Worm (Caenorhabditis elegans): Measurements from ENCODE around the gene F58E6.13.

F58E6.13 gene

ce11 chrV:9789657-9790261 lies 44.7 kb downstream of the F58E6.13 start, which contains the start of gene ztf-7 (continued):
- TF ChIP-seq hmg-20 (GFP tag; IDR thresholded peaks at IDR 0.05) (peak; percentile 63), rcor-1 (GFP tag; IDR thresholded peaks at IDR 0.05) (peak; percentile 92), F49E8.2 (tag; optimal IDR thresholded peaks at IDR 0.05; ENCODE audit: insufficient read depth) (peak; percentile 3), Y56A3A.18 (GFP tag; IDR thresholded peaks at IDR 0.05) (peak; percentile 94), dox-1 (GFP tag; IDR thresholded peaks at IDR 0.05) (peak; percentile 98), nhr-120 (GFP tag; IDR thresholded peaks at IDR 0.05) (no peak), F33H1.4 (GFP tag; IDR thresholded peaks at IDR 0.05) (peak; percentile 62), mcd-1 (GFP tag; IDR thresholded peaks at IDR 0.05) (peak; percentile 92), mes-4 (tag; optimal IDR thresholded peaks at IDR 0.05) (no peak), fkh-3 (tag; optimal IDR thresholded peaks at IDR 0.05) (no peak), rec-8 (tag; optimal IDR thresholded peaks at IDR 0.05) (no peak), madf-3 (GFP tag; IDR thresholded peaks at IDR 0.05) (peak; percentile 88), sea-2 (GFP tag; IDR thresholded peaks at IDR 0.05) (peak; percentile 70; the same call in 1 of the 2 replicates), Y95B8A.8 (GFP tag; IDR thresholded peaks at IDR 0.05) (peak; percentile 90), tbp1 (GFP tag; optimal IDR thresholded peaks at IDR 0.05) (peak; percentile 73), athp-1 (tag; optimal IDR thresholded peaks at IDR 0.05) (peak; percentile 61), B0261.1 (tag; optimal IDR thresholded peaks at IDR 0.05) (peak; percentile 12), mxl-1 (tag; optimal IDR thresholded peaks at IDR 0.05) (no peak), unc-62 (GFP tag; optimal IDR thresholded peaks at IDR 0.05) (no peak), nfyb-1 (GFP tag; IDR thresholded peaks at IDR 0.05) (peak; percentile 96), D2030.7 (GFP tag; IDR thresholded peaks at IDR 0.05) (peak; percentile 26; the same call in 1 of the 2 replicates), ekl-4 (GFP tag; IDR thresholded peaks at IDR 0.05) (peak; percentile 96), F22D6.2 (tag; optimal IDR thresholded peaks at IDR 0.05) (peak; percentile 87), dpl-1 (GFP tag; optimal IDR thresholded peaks at IDR 0.05) (peak; percentile 49), ztf-18 (tag; optimal IDR thresholded peaks at IDR 0.05) (peak; percentile 98), chd-7 (tag; optimal IDR thresholded peaks at IDR 0.05) (peak; percentile 90), tlf-1 (GFP tag; optimal IDR thresholded peaks at IDR 0.05) (peak; percentile 97), pbrm-1 (GFP tag; IDR thresholded peaks at IDR 0.05) (peak; percentile 97), let-526 (GFP tag; IDR thresholded peaks at IDR 0.05) (peak; percentile 93), ceh-79 (tag; optimal IDR thresholded peaks at IDR 0.05) (peak; percentile 32), atf-7 (tag; optimal IDR thresholded peaks at IDR 0.05) (peak; percentile 96), ceh-91 (GFP tag; IDR thresholded peaks at IDR 0.05) (peak; percentile 37; the same call in 1 of the 2 replicates), cebp-1 (GFP tag; IDR thresholded peaks at IDR 0.05) (peak; percentile 75), cebp-1 (tag; optimal IDR thresholded peaks at IDR 0.05) (peak; percentile 96), rpc-1 (optimal IDR thresholded peaks at IDR 0.05) (no peak), rpc-1 (tag; optimal IDR thresholded peaks at IDR 0.05) (no peak), cebp-2 (GFP tag; IDR thresholded peaks at IDR 0.05) (peak; percentile 65; the same call in 1 of the 2 replicates), madf-8 (GFP tag; conservative IDR thresholded peaks at IDR 0.05) (no peak), F37B4.10 (GFP tag; IDR thresholded peaks at IDR 0.05) (0 out of 2 replicates have a peak, but pooled peaks have one; percentile 78)

ce11 chrV:9791332-9791731 lies 46.3 kb downstream of the F58E6.13 start, which contains the start of gene lipl-2:
Gene lipl-2, plus strand, starts transcription at chrV:9791567.
- no peak for TF ChIP-seq F57C9.4 (tag; optimal IDR thresholded peaks at IDR 0.05)
- TF ChIP-seq athp-1 (tag; optimal IDR thresholded peaks at IDR 0.05): no peak
- TF ChIP-seq let-607 (tag; optimal IDR thresholded peaks at IDR 0.05): peak in 1 of 2 experiments; percentile 57
- TF ChIP-seq D2030.7 (GFP tag; IDR thresholded peaks at IDR 0.05): no peak
- peak; percentile 68 for TF ChIP-seq nhr-80 (tag; optimal IDR thresholded peaks at IDR 0.05)
- peak; percentile 8 for TF ChIP-seq tbp1 (GFP tag; optimal IDR thresholded peaks at IDR 0.05)
- TF ChIP-seq F23B12.7 (tag; optimal IDR thresholded peaks at IDR 0.05; ENCODE audit: insufficient read depth): no peak
- no peak for TF ChIP-seq ztf-25 (GFP tag; IDR thresholded peaks at IDR 0.05)
- TF ChIP-seq akir-1 (GFP tag; optimal IDR thresholded peaks at IDR 0.05): no peak
- TF ChIP-seq zfh-2 (GFP tag; conservative IDR thresholded peaks at IDR 0.05): no peak
- TF ChIP-seq ceh-40 (GFP tag; IDR thresholded peaks at IDR 0.05): no peak
- TF ChIP-seq let-526 (GFP tag; IDR thresholded peaks at IDR 0.05): no peak
- no peak for TF ChIP-seq lsy-27 (tag; optimal IDR thresholded peaks at IDR 0.05; ENCODE audit: borderline replicate concordance, insufficient read depth)
- no peak for TF ChIP-seq ekl-4 (GFP tag; IDR thresholded peaks at IDR 0.05)

Data from whole organism, young adult.